Fruit fly (Drosophila melanogaster) whole organism, embryonic: ENCODE data around the gene mRpL13.

Experiments
- Atf3 ChIP-seq: fragments of 200-800 bp; sonication (Bioruptor generic); optimal IDR thresholded peaks from 3 replicates; lab custom pipeline; 2016; ENCODE audit warnings: missing biosample characterization, missing genetic modification characterization
- Blimp-1 ChIP-seq: fragments of 200-800 bp; sonication (Bioruptor generic); optimal IDR thresholded peaks from 3 replicates; lab custom pipeline; 2018; ENCODE audit warnings: missing biosample characterization, missing genetic modification characterization, mild to moderate bottlenecking, moderate library complexity, missing genetic modification reagents
- CG10274 ChIP-seq: fragments of 200-800 bp; sonication (Bioruptor generic); optimal IDR thresholded peaks from 3 replicates; lab custom pipeline; 2017; ENCODE audit warnings: missing biosample characterization, mild to moderate bottlenecking, missing genetic modification characterization
- CG11085 ChIP-seq: fragments of 200-800 bp; sonication (Bioruptor generic); IDR thresholded peaks from 2 replicates; pipeline ENCODE4 v1.3.6; 2022; ENCODE audit warnings: missing biosample characterization, missing genetic modification characterization
- CG11696 ChIP-seq: fragments of 200-800 bp; sonication (Bioruptor generic); IDR thresholded peaks from 2 replicates; pipeline ENCODE4 v1.3.6; 2022; ENCODE audit warnings: missing biosample characterization, missing genetic modification characterization
- CG12391 ChIP-seq: fragments of 200-800 bp; sonication (Bioruptor generic); optimal IDR thresholded peaks from 3 replicates; lab custom pipeline; 2018; ENCODE audit warnings: missing biosample characterization, mild to moderate bottlenecking, missing genetic modification characterization, moderate library complexity
- CG14860 ChIP-seq: fragments of 200-800 bp; sonication (Bioruptor generic); IDR thresholded peaks from 3 replicates; pipeline ENCODE4 v1.3.6; 2022; ENCODE audit warnings: missing biosample characterization, missing genetic modification characterization; ENCODE audit not compliant: partially characterized antibody
- CG17829 ChIP-seq: fragments of 200-800 bp; optimal IDR thresholded peaks from 2 replicates; lab custom pipeline; 2019; ENCODE audit warnings: missing biosample characterization, mild to moderate bottlenecking, missing genetic modification characterization, moderate library complexity
- CG18599 ChIP-seq: fragments of 200-800 bp; sonication (Bioruptor generic); optimal IDR thresholded peaks from 3 replicates; lab custom pipeline; 2017; ENCODE audit warnings: missing biosample characterization, missing genetic modification characterization, mild to moderate bottlenecking, moderate library complexity, missing genetic modification reagents
- CG2712 ChIP-seq: fragments of 200-800 bp; optimal IDR thresholded peaks from 3 replicates; lab custom pipeline; 2019; ENCODE audit warnings: missing biosample characterization, mild to moderate bottlenecking, missing genetic modification characterization, moderate library complexity
- CG30403 ChIP-seq: fragments of 200-800 bp; sonication (Bioruptor generic); optimal IDR thresholded peaks from 3 replicates; lab custom pipeline; 2016; ENCODE audit warnings: missing biosample characterization, missing genetic modification characterization
- CG3838 ChIP-seq: fragments of 200-800 bp; sonication (Bioruptor generic); optimal IDR thresholded peaks from 3 replicates; lab custom pipeline; 2016; ENCODE audit warnings: missing biosample characterization, missing genetic modification characterization
- CG3995 ChIP-seq: fragments of 200-800 bp; sonication (Bioruptor generic); optimal IDR thresholded peaks from 3 replicates; lab custom pipeline; 2016; ENCODE audit warnings: missing biosample characterization, missing genetic modification characterization
- CG4820 ChIP-seq: fragments of 200-800 bp; sonication (Bioruptor generic); optimal IDR thresholded peaks from 3 replicates; lab custom pipeline; 2016; ENCODE audit warnings: missing biosample characterization, missing genetic modification characterization
- CG5953 ChIP-seq: fragments of 200-800 bp; sonication (Bioruptor generic); IDR thresholded peaks from 2 replicates; pipeline ENCODE4 v1.3.6; 2022; ENCODE audit warnings: missing biosample characterization, missing genetic modification characterization
- CG6272 ChIP-seq: fragments of 200-800 bp; sonication (Bioruptor generic); IDR thresholded peaks from 2 replicates; pipeline ENCODE4 v1.3.6; 2022; ENCODE audit warnings: missing biosample characterization, missing genetic modification characterization
- CG7271 ChIP-seq: fragments of 200-800 bp; sonication (Bioruptor generic); optimal IDR thresholded peaks from 2 replicates; lab custom pipeline; 2018; ENCODE audit warnings: missing biosample characterization, mild to moderate bottlenecking, missing genetic modification characterization, moderate library complexity
- CG7928 ChIP-seq: fragments of 200-800 bp; sonication (Bioruptor generic); optimal IDR thresholded peaks from 2 replicates; lab custom pipeline; 2017; ENCODE audit warnings: missing biosample characterization, mild to moderate bottlenecking, missing genetic modification characterization
- CG8944 ChIP-seq: fragments of 200-800 bp; sonication (Bioruptor generic); optimal IDR thresholded peaks from 3 replicates; lab custom pipeline; 2016; ENCODE audit warnings: missing biosample characterization, missing genetic modification characterization
- CG9727 ChIP-seq: fragments of 200-800 bp; sonication (Bioruptor generic); optimal IDR thresholded peaks from 3 replicates; lab custom pipeline; 2017; ENCODE audit warnings: missing biosample characterization, mild to moderate bottlenecking, missing genetic modification characterization
- CHES-1-like ChIP-seq: fragments of 200-800 bp; sonication (Bioruptor generic); optimal IDR thresholded peaks from 2 replicates; lab custom pipeline; 2016; ENCODE audit warnings: missing biosample characterization, missing genetic modification characterization
- Deaf1 ChIP-seq: fragments of 200-800 bp; optimal IDR thresholded peaks from 3 replicates; lab custom pipeline; 2019; ENCODE audit warnings: missing biosample characterization, mild to moderate bottlenecking, missing genetic modification characterization, moderate library complexity
- Dek ChIP-seq: fragments of 200-800 bp; sonication (Bioruptor generic); optimal IDR thresholded peaks from 3 replicates; lab custom pipeline; 2019; ENCODE audit warnings: missing biosample characterization, mild to moderate bottlenecking, missing genetic modification characterization, moderate library complexity
- Dip3 ChIP-seq: fragments of 200-800 bp; sonication (Bioruptor generic); optimal IDR thresholded peaks from 3 replicates; lab custom pipeline; 2016; ENCODE audit warnings: missing biosample characterization, missing genetic modification characterization
- HLH3B ChIP-seq: fragments of 200-800 bp; sonication (Bioruptor generic); IDR thresholded peaks from 2 replicates; pipeline ENCODE4 v1.3.6; 2022; ENCODE audit warnings: missing biosample characterization, missing genetic modification characterization
- Hmx ChIP-seq: fragments of 200-800 bp; sonication (Bioruptor generic); optimal IDR thresholded peaks from 2 replicates; lab custom pipeline; 2016; ENCODE audit warnings: missing biosample characterization, missing genetic modification characterization
- Hsf ChIP-seq: fragments of 200-800 bp; sonication (Bioruptor generic); optimal IDR thresholded peaks from 3 replicates; lab custom pipeline; 2016; ENCODE audit warnings: missing biosample characterization, missing genetic modification characterization
- NfI ChIP-seq: fragments of 200-800 bp; sonication (Bioruptor generic); optimal IDR thresholded peaks from 3 replicates; lab custom pipeline; 2018; ENCODE audit warnings: missing biosample characterization, mild to moderate bottlenecking, missing genetic modification characterization, moderate library complexity
- Pdp1 ChIP-seq, 2 experiments: fragments of 200-800 bp; sonication (Bioruptor generic); optimal IDR thresholded peaks; 3 replicates each; lab custom pipeline; 2016; ENCODE audit warnings: missing biosample characterization in 2 of 2, missing genetic modification characterization in 2 of 2, mild to moderate bottlenecking in 1 of 2, moderate library complexity in 1 of 2
- Rfx ChIP-seq: fragments of 200-800 bp; sonication (Bioruptor generic); IDR thresholded peaks from 2 replicates; pipeline ENCODE4 v1.3.6; 2022; ENCODE audit warnings: missing biosample characterization, missing genetic modification characterization
- Stat92E ChIP-seq, 3 experiments: fragments of >200 bp in 2 of 3; fragments of 200-800 bp in 1 of 3; sonication (Bioruptor generic) in 1 of 3; optimal IDR thresholded peaks; 2 replicates each; lab custom pipeline; 2017 to 2019; ENCODE audit warnings: missing biosample characterization in 3 of 3, missing genetic modification characterization in 3 of 3, mild to moderate bottlenecking in 1 of 3, moderate library complexity in 1 of 3
- Xbp1 ChIP-seq: fragments of 200-800 bp; sonication (Bioruptor generic); optimal IDR thresholded peaks from 3 replicates; lab custom pipeline; 2016; ENCODE audit warnings: missing biosample characterization, mild to moderate bottlenecking, missing genetic modification characterization
- YL-1 ChIP-seq: fragments of 200-800 bp; sonication (Bioruptor generic); optimal IDR thresholded peaks from 3 replicates; lab custom pipeline; 2017; ENCODE audit warnings: missing biosample characterization, mild to moderate bottlenecking, missing genetic modification characterization
- ac ChIP-seq: fragments of 200-800 bp; sonication (Bioruptor generic); optimal IDR thresholded peaks from 3 replicates; lab custom pipeline; 2017; ENCODE audit warnings: missing biosample characterization, mild to moderate bottlenecking, missing genetic modification characterization
- ap ChIP-seq: fragments of 200-800 bp; sonication (Bioruptor generic); IDR thresholded peaks from 2 replicates; pipeline ENCODE4 v1.3.6; 2022; ENCODE audit warnings: missing biosample characterization, missing genetic modification characterization
- bcd ChIP-seq: fragments of 200-800 bp; sonication (Bioruptor generic); optimal IDR thresholded peaks from 2 replicates; lab custom pipeline; 2017; ENCODE audit warnings: missing biosample characterization, mild to moderate bottlenecking, missing genetic modification characterization
- bigmax ChIP-seq: fragments of 200-800 bp; sonication (Bioruptor generic); optimal IDR thresholded peaks from 2 replicates; lab custom pipeline; 2018; ENCODE audit warnings: missing biosample characterization, mild to moderate bottlenecking, missing genetic modification characterization
- chif ChIP-seq, 2 experiments: fragments of 200-800 bp; sonication (Bioruptor generic); optimal IDR thresholded peaks; 3 replicates each; lab custom pipeline; 2016; ENCODE audit warnings: missing biosample characterization in 2 of 2, missing genetic modification characterization in 2 of 2
- chinmo ChIP-seq: fragments of 200-800 bp; sonication (Bioruptor generic); IDR thresholded peaks from 4 replicates; pipeline ENCODE4 v1.3.6; 2022; ENCODE audit warnings: missing biosample characterization, missing genetic modification characterization; ENCODE audit not compliant: partially characterized antibody
- disco-r ChIP-seq: fragments of 200-800 bp; sonication (Bioruptor generic); optimal IDR thresholded peaks from 2 replicates; lab custom pipeline; 2016; ENCODE audit warnings: missing biosample characterization, missing genetic modification characterization
- dmrt11E ChIP-seq: fragments of 200-800 bp; sonication (Bioruptor generic); optimal IDR thresholded peaks from 3 replicates; lab custom pipeline; 2018; ENCODE audit warnings: missing biosample characterization, mild to moderate bottlenecking, missing genetic modification characterization, moderate library complexity
- fru ChIP-seq: fragments of >200 bp; optimal IDR thresholded peaks from 2 replicates; lab custom pipeline; 2017
- hth ChIP-seq: fragments of >200 bp; optimal IDR thresholded peaks from 2 replicates; lab custom pipeline; 2017; ENCODE audit warnings: inconsistent platforms
- jing ChIP-seq: fragments of 200-800 bp; sonication (Bioruptor generic); optimal IDR thresholded peaks from 2 replicates; lab custom pipeline; 2018; ENCODE audit warnings: missing biosample characterization, mild to moderate bottlenecking, missing genetic modification characterization
- sd ChIP-seq: fragments of 200-800 bp; sonication (Bioruptor generic); optimal IDR thresholded peaks from 3 replicates; lab custom pipeline; 2018; ENCODE audit warnings: missing biosample characterization, mild to moderate bottlenecking, missing genetic modification characterization, moderate library complexity
- sima ChIP-seq: fragments of 200-800 bp; sonication (Bioruptor generic); optimal IDR thresholded peaks from 2 replicates; lab custom pipeline; 2016; ENCODE audit warnings: missing biosample characterization, missing genetic modification characterization
- sisA ChIP-seq: fragments of 200-800 bp; sonication (Bioruptor generic); IDR thresholded peaks from 2 replicates; pipeline ENCODE4 v1.3.6; 2022; ENCODE audit warnings: missing biosample characterization, missing genetic modification characterization
- sr ChIP-seq: fragments of 200-800 bp; sonication (Bioruptor generic); IDR thresholded peaks from 3 replicates; pipeline ENCODE4 v1.3.6; 2022; ENCODE audit warnings: missing biosample characterization, missing genetic modification characterization
- unpg ChIP-seq: fragments of 200-800 bp; sonication (Bioruptor generic); optimal IDR thresholded peaks from 3 replicates; lab custom pipeline; 2018; ENCODE audit warnings: missing biosample characterization, mild to moderate bottlenecking, missing genetic modification characterization, moderate library complexity
- z ChIP-seq: fragments of 200-800 bp; sonication (Bioruptor generic); IDR thresholded peaks from 3 replicates; pipeline ENCODE4 v1.3.6; 2022; ENCODE audit warnings: missing biosample characterization, missing genetic modification characterization
- zen2 ChIP-seq: fragments of 200-800 bp; sonication (Bioruptor generic); IDR thresholded peaks from 3 replicates; pipeline ENCODE4 v1.3.6; 2022; ENCODE audit warnings: missing biosample characterization, missing genetic modification characterization; ENCODE audit not compliant: partially characterized antibody
- zfh2 ChIP-seq: fragments of 200-800 bp; sonication (Bioruptor generic); optimal IDR thresholded peaks from 2 replicates; lab custom pipeline; 2016; ENCODE audit warnings: missing biosample characterization, missing genetic modification characterization

mRpL13 gene

DNA sequence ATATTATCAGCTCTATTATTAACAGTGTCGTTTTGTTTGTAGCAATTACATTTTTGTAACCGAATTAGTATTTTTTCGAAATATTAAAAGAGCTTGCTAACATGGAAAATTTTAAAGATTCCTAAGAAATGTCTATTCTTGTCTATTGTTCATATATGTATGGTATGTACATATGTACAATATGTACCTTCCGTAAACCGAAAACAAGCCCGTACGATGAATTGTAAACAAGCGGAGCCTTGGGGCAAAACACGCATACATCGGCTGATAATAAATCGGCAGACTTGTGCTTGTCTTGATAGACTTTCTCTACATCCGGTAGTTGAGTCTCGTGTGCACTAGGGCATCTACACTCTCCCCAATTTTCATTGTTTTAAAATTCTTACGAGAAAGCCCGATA lies 36.2 kb downstream of the mRpL13 start (continued):
- TF ChIP-seq ap (GFP tag; lab: Robert Waterston, UW) (no peak), Hmx (GFP tag; lab: Kevin White, UChicago) (no peak), CG2712 (tag; lab: Kevin White, UChicago) (peak; percentile 22), CG3995 (GFP tag; lab: Kevin White, UChicago) (no peak), Rfx (GFP tag; lab: Robert Waterston, UW) (no peak; the same call in 1 of the 2 replicates), Dek (tag; lab: Kevin White, UChicago) (no peak), CG30403 (GFP tag; lab: Kevin White, UChicago) (no peak), chif (GFP tag; optimal IDR thresholded peaks at IDR 0.05; lab: Kevin White, UChicago) (peak in 1 of 2 experiments; percentile 40), zfh2 (GFP tag; lab: Kevin White, UChicago) (no peak), z (GFP tag; lab: Robert Waterston, UW) (0 out of 3 replicates have a peak, but pooled peaks have one; percentile 45), zen2 (GFP tag; lab: Robert Waterston, UW) (no peak), CG17829 (tag; lab: Kevin White, UChicago) (no peak), unpg (GFP tag; lab: Kevin White, UChicago) (peak; percentile 54), CG12391 (tag; lab: Kevin White, UChicago) (no peak), Hsf (no peak), Blimp-1 (GFP tag; lab: Kevin White, UChicago) (no peak), CG4820 (GFP tag; lab: Kevin White, UChicago) (peak; percentile 24), CG14860 (GFP tag; lab: Robert Waterston, UW) (no peak), hth (no peak), fru (lab: Kevin White, UChicago) (no peak), HLH3B (GFP tag; lab: Robert Waterston, UW) (peak; percentile 21; the same call in 1 of the 2 replicates), chinmo (GFP tag; lab: Robert Waterston, UW) (no peak), CG7271 (tag; lab: Kevin White, UChicago) (no peak), Stat92E (GFP tag; optimal IDR thresholded peaks at IDR 0.05; lab: Kevin White, UChicago) (no peak), bcd (GFP tag; lab: Kevin White, UChicago) (no peak), disco-r (no peak), dmrt11E (peak; percentile 61), CHES-1-like (GFP tag; lab: Kevin White, UChicago) (no peak), Pdp1 (GFP tag; optimal IDR thresholded peaks at IDR 0.05; lab: Kevin White, UChicago) (no peak), YL-1 (GFP tag; lab: Kevin White, UChicago) (no peak), ac (no peak), CG6272 (GFP tag; lab: Robert Waterston, UW) (no peak), CG8944 (GFP tag; lab: Kevin White, UChicago) (peak; percentile 17), jing (GFP tag; lab: Kevin White, UChicago) (no peak), Atf3 (GFP tag; lab: Kevin White, UChicago) (no peak), Xbp1 (GFP tag; lab: Kevin White, UChicago) (no peak), CG18599 (GFP tag; lab: Kevin White, UChicago) (peak; percentile 72), CG7928 (no peak), NfI (no peak), sisA (GFP tag; lab: Robert Waterston, UW) (no peak), CG9727 (GFP tag; lab: Kevin White, UChicago) (peak; percentile 35), CG11696 (GFP tag; lab: Robert Waterston, UW) (no peak), CG11085 (no peak), Deaf1 (no peak), sr (no peak), CG5953 (GFP tag; lab: Robert Waterston, UW) (no peak), sima (no peak), CG10274 (GFP tag; lab: Kevin White, UChicago) (no peak), sd (tag; lab: Kevin White, UChicago) (no peak), CG3838 (GFP tag; lab: Kevin White, UChicago) (peak; percentile 4), Dip3 (GFP tag; lab: Kevin White, UChicago) (no peak), bigmax (GFP tag; lab: Kevin White, UChicago) (no peak)
